Fruit fly (Drosophila melanogaster) whole organism, embryonic: ENCODE measurements around the gene CG31559.

Source experiments
- Blimp-1 ChIP-seq: fragments of 200-800 bp; sonication (Bioruptor generic); optimal IDR thresholded peaks from 3 replicates; lab custom pipeline; 2018; ENCODE audit warnings: missing biosample characterization, missing genetic modification characterization, mild to moderate bottlenecking, moderate library complexity, missing genetic modification reagents
- CG10274 ChIP-seq: fragments of 200-800 bp; sonication (Bioruptor generic); optimal IDR thresholded peaks from 3 replicates; lab custom pipeline; 2017; ENCODE audit warnings: missing biosample characterization, mild to moderate bottlenecking, missing genetic modification characterization
- CG10462 ChIP-seq: fragments of 200-800 bp; sonication (Bioruptor generic); optimal IDR thresholded peaks from 2 replicates; lab custom pipeline; 2016; ENCODE audit warnings: missing biosample characterization, missing genetic modification characterization
- CG11696 ChIP-seq: fragments of 200-800 bp; sonication (Bioruptor generic); IDR thresholded peaks from 2 replicates; pipeline ENCODE4 v1.3.6; 2022; ENCODE audit warnings: missing biosample characterization, missing genetic modification characterization
- CG15269 ChIP-seq: fragments of 200-800 bp; sonication (Bioruptor generic); optimal IDR thresholded peaks from 2 replicates; lab custom pipeline; 2018; ENCODE audit warnings: missing biosample characterization, mild to moderate bottlenecking, missing genetic modification characterization, moderate library complexity
- CG15601 ChIP-seq: fragments of 200-800 bp; sonication (Bioruptor generic); optimal IDR thresholded peaks from 3 replicates; lab custom pipeline; 2019; ENCODE audit warnings: missing biosample characterization, mild to moderate bottlenecking, missing genetic modification characterization, moderate library complexity
- CG2129 ChIP-seq: fragments of 200-800 bp; sonication (Bioruptor generic); IDR thresholded peaks from 2 replicates; pipeline ENCODE4 v1.3.6; 2022; ENCODE audit warnings: missing biosample characterization, missing genetic modification characterization; ENCODE audit not compliant: partially characterized antibody
- CG2889 ChIP-seq: fragments of 200-800 bp; sonication (Bioruptor generic); IDR thresholded peaks from 3 replicates; pipeline ENCODE4 v1.3.6; 2022; ENCODE audit warnings: missing biosample characterization, missing genetic modification characterization
- CG30403 ChIP-seq: fragments of 200-800 bp; sonication (Bioruptor generic); optimal IDR thresholded peaks from 3 replicates; lab custom pipeline; 2016; ENCODE audit warnings: missing biosample characterization, missing genetic modification characterization
- CG31441 ChIP-seq: fragments of 200-800 bp; sonication (Bioruptor generic); IDR thresholded peaks from 2 replicates; pipeline ENCODE4 v1.3.6; 2022; ENCODE audit warnings: missing biosample characterization, missing genetic modification characterization
- CG4424 ChIP-seq: fragments of 200-800 bp; sonication (Bioruptor generic); optimal IDR thresholded peaks from 3 replicates; lab custom pipeline; 2016; ENCODE audit warnings: missing biosample characterization, missing genetic modification characterization
- CG7745 ChIP-seq: fragments of 200-800 bp; sonication (Bioruptor generic); optimal IDR thresholded peaks from 2 replicates; lab custom pipeline; 2018; ENCODE audit warnings: missing biosample characterization, mild to moderate bottlenecking, missing genetic modification characterization, moderate library complexity
- CG7839 ChIP-seq: fragments of 200-800 bp; sonication (Bioruptor generic); optimal IDR thresholded peaks from 3 replicates; lab custom pipeline; 2018; ENCODE audit warnings: missing biosample characterization, mild to moderate bottlenecking, missing genetic modification characterization, moderate library complexity
- CG7987 ChIP-seq: fragments of 200-800 bp; sonication (Bioruptor generic); optimal IDR thresholded peaks from 2 replicates; lab custom pipeline; 2018; ENCODE audit warnings: missing biosample characterization, mild to moderate bottlenecking, missing genetic modification characterization, moderate library complexity
- CG8765 ChIP-seq: fragments of 200-800 bp; sonication (Bioruptor generic); IDR thresholded peaks from 2 replicates; pipeline ENCODE4 v1.3.6; 2022; ENCODE audit warnings: missing biosample characterization, missing genetic modification characterization
- Camta ChIP-seq: fragments of 200-800 bp; sonication (Bioruptor generic); optimal IDR thresholded peaks from 2 replicates; lab custom pipeline; 2016; ENCODE audit warnings: missing biosample characterization, missing genetic modification characterization
- Dip2 ChIP-seq: fragments of 200-800 bp; sonication (Bioruptor generic); IDR thresholded peaks from 2 replicates; pipeline ENCODE4 v1.3.6; 2022; ENCODE audit warnings: missing biosample characterization, missing genetic modification characterization
- Dp ChIP-seq: fragments of 200-800 bp; sonication (Bioruptor generic); optimal IDR thresholded peaks from 2 replicates; lab custom pipeline; 2018; ENCODE audit warnings: missing biosample characterization, mild to moderate bottlenecking, missing genetic modification characterization, moderate library complexity
- Fer3 ChIP-seq: fragments of 200-800 bp; sonication (Bioruptor generic); optimal IDR thresholded peaks from 2 replicates; lab custom pipeline; 2018; ENCODE audit warnings: missing biosample characterization, mild to moderate bottlenecking, missing genetic modification characterization, moderate library complexity
- Gsc ChIP-seq: fragments of 200-800 bp; sonication (Bioruptor generic); IDR thresholded peaks from 2 replicates; pipeline ENCODE4 v1.3.6; 2022; ENCODE audit warnings: missing biosample characterization, missing genetic modification characterization
- Hr3 ChIP-seq: fragments of 200-800 bp; sonication (Bioruptor generic); optimal IDR thresholded peaks from 3 replicates; lab custom pipeline; 2016; ENCODE audit warnings: missing biosample characterization, missing genetic modification characterization
- Hr51 ChIP-seq, 2 experiments: fragments of 200-800 bp; sonication (Bioruptor generic); optimal IDR thresholded peaks; 2 replicates in 1 of 2; 3 replicates in 1 of 2; lab custom pipeline; 2016 to 2018; ENCODE audit warnings: missing biosample characterization in 2 of 2, missing genetic modification characterization in 2 of 2, mild to moderate bottlenecking in 1 of 2, moderate library complexity in 1 of 2
- Kr ChIP-seq: fragments of 200-800 bp; sonication (Bioruptor generic); optimal IDR thresholded peaks from 2 replicates; lab custom pipeline; 2017; ENCODE audit warnings: missing biosample characterization, mild to moderate bottlenecking, missing genetic modification characterization
- Mad ChIP-seq: fragments of 200-800 bp; sonication (Bioruptor generic); optimal IDR thresholded peaks from 2 replicates; lab custom pipeline; 2016; ENCODE audit warnings: missing biosample characterization, missing genetic modification characterization
- NK7.1 ChIP-seq: fragments of 200-800 bp; sonication (Bioruptor generic); optimal IDR thresholded peaks from 3 replicates; lab custom pipeline; 2016; ENCODE audit warnings: missing biosample characterization, missing genetic modification characterization
- Opbp ChIP-seq: fragments of 200-800 bp; sonication (Bioruptor generic); IDR thresholded peaks from 3 replicates; pipeline ENCODE4 v1.3.6; 2022; ENCODE audit warnings: missing biosample characterization, missing genetic modification characterization; ENCODE audit not compliant: partially characterized antibody
- Poxn ChIP-seq: fragments of 200-800 bp; sonication (Bioruptor generic); IDR thresholded peaks from 2 replicates; pipeline ENCODE4 v1.3.6; 2022; ENCODE audit warnings: missing biosample characterization, missing genetic modification characterization
- Ptx1 ChIP-seq: fragments of 200-800 bp; sonication (Bioruptor generic); IDR thresholded peaks from 2 replicates; pipeline ENCODE4 v1.3.6; 2022; ENCODE audit warnings: missing biosample characterization, missing genetic modification characterization
- Spps ChIP-seq: fragments of 200-800 bp; sonication (Bioruptor generic); optimal IDR thresholded peaks from 2 replicates; lab custom pipeline; 2018; ENCODE audit warnings: missing biosample characterization, mild to moderate bottlenecking, missing genetic modification characterization
- Sry-δ ChIP-seq: fragments of 200-800 bp; sonication (Bioruptor generic); optimal IDR thresholded peaks from 2 replicates; lab custom pipeline; 2016; ENCODE audit warnings: missing biosample characterization, missing genetic modification characterization
- Tbp ChIP-seq: fragments of >200 bp; optimal IDR thresholded peaks from 2 replicates; lab custom pipeline; 2018; ENCODE audit warnings: missing biosample characterization, missing genetic modification characterization
- ara ChIP-seq: fragments of 200-800 bp; sonication (Bioruptor generic); IDR thresholded peaks from 2 replicates; pipeline ENCODE4 v1.3.6; 2022; ENCODE audit warnings: missing biosample characterization, missing genetic modification characterization
- az2 ChIP-seq: fragments of 200-800 bp; sonication (Bioruptor generic); optimal IDR thresholded peaks from 3 replicates; lab custom pipeline; 2016; ENCODE audit warnings: missing biosample characterization, missing genetic modification characterization
- bbx ChIP-seq: fragments of 200-800 bp; sonication (Bioruptor generic); IDR thresholded peaks from 2 replicates; pipeline ENCODE4 v1.3.6; 2022; ENCODE audit warnings: missing biosample characterization, missing genetic modification characterization; ENCODE audit not compliant: partially characterized antibody
- bcd ChIP-seq: fragments of 200-800 bp; sonication (Bioruptor generic); optimal IDR thresholded peaks from 2 replicates; lab custom pipeline; 2017; ENCODE audit warnings: missing biosample characterization, mild to moderate bottlenecking, missing genetic modification characterization
- cas ChIP-seq: fragments of 200-800 bp; sonication (Bioruptor generic); IDR thresholded peaks from 2 replicates; pipeline ENCODE4 v1.3.6; 2022; ENCODE audit warnings: missing biosample characterization, missing genetic modification characterization
- esg ChIP-seq: fragments of 200-800 bp; sonication (Bioruptor generic); conservative IDR thresholded peaks from 2 replicates; pipeline ENCODE4 v1.3.6; 2022; ENCODE audit warnings: missing biosample characterization, missing genetic modification characterization
- fd102C ChIP-seq: fragments of 200-800 bp; sonication (Bioruptor generic); optimal IDR thresholded peaks from 2 replicates; lab custom pipeline; 2018; ENCODE audit warnings: missing biosample characterization, mild to moderate bottlenecking, missing genetic modification characterization, moderate library complexity
- gem ChIP-seq: fragments of 200-800 bp; sonication (Bioruptor generic); optimal IDR thresholded peaks from 2 replicates; lab custom pipeline; 2019; ENCODE audit warnings: missing biosample characterization, mild to moderate bottlenecking, missing genetic modification characterization, moderate library complexity
- her ChIP-seq: fragments of 200-800 bp; sonication (Bioruptor generic); optimal IDR thresholded peaks from 2 replicates; lab custom pipeline; 2016; ENCODE audit warnings: missing biosample characterization, missing genetic modification characterization
- hth ChIP-seq: fragments of >200 bp; optimal IDR thresholded peaks from 2 replicates; lab custom pipeline; 2017; ENCODE audit warnings: inconsistent platforms
- luna ChIP-seq: fragments of 200-800 bp; sonication (Bioruptor generic); optimal IDR thresholded peaks from 2 replicates; lab custom pipeline; 2016; ENCODE audit warnings: missing biosample characterization, missing genetic modification characterization
- onecut ChIP-seq: fragments of 200-800 bp; sonication (Bioruptor generic); IDR thresholded peaks from 2 replicates; pipeline ENCODE4 v1.3.6; 2022; ENCODE audit warnings: missing biosample characterization, missing genetic modification characterization
- org-1 ChIP-seq: fragments of 200-800 bp; sonication (Bioruptor generic); optimal IDR thresholded peaks from 2 replicates; lab custom pipeline; 2017; ENCODE audit warnings: missing biosample characterization, missing genetic modification characterization
- peb ChIP-seq: fragments of 200-800 bp; sonication (Bioruptor generic); IDR thresholded peaks from 2 replicates; pipeline ENCODE4 v1.3.6; 2022; ENCODE audit warnings: missing biosample characterization, missing genetic modification characterization
- pros ChIP-seq: fragments of 200-800 bp; sonication (Bioruptor generic); optimal IDR thresholded peaks from 3 replicates; lab custom pipeline; 2019; ENCODE audit warnings: missing biosample characterization, mild to moderate bottlenecking, missing genetic modification characterization, moderate library complexity
- pzg ChIP-seq: fragments of 200-800 bp; sonication (Bioruptor generic); optimal IDR thresholded peaks from 3 replicates; lab custom pipeline; 2018; ENCODE audit warnings: missing biosample characterization, mild to moderate bottlenecking, missing genetic modification characterization, moderate library complexity
- row ChIP-seq: fragments of 200-800 bp; sonication (Bioruptor generic); IDR thresholded peaks from 3 replicates; pipeline ENCODE4 v1.3.6; 2022; ENCODE audit warnings: missing biosample characterization, missing genetic modification characterization
- run ChIP-seq: fragments of 200-800 bp; sonication (Bioruptor generic); optimal IDR thresholded peaks from 3 replicates; lab custom pipeline; 2018; ENCODE audit warnings: missing biosample characterization, mild to moderate bottlenecking, missing genetic modification characterization
- schlank ChIP-seq: fragments of 200-800 bp; sonication (Bioruptor generic); optimal IDR thresholded peaks from 2 replicates; lab custom pipeline; 2018; ENCODE audit warnings: missing biosample characterization, mild to moderate bottlenecking, missing genetic modification characterization
- stwl ChIP-seq: fragments of 200-800 bp; sonication (Bioruptor generic); optimal IDR thresholded peaks from 3 replicates; lab custom pipeline; 2018; ENCODE audit warnings: missing biosample characterization, mild to moderate bottlenecking, missing genetic modification characterization, moderate library complexity
- wek ChIP-seq: fragments of 200-800 bp; sonication (Bioruptor generic); optimal IDR thresholded peaks from 3 replicates; lab custom pipeline; 2018; ENCODE audit warnings: missing biosample characterization, mild to moderate bottlenecking, missing genetic modification characterization, moderate library complexity

Gene CG31559

DNA sequence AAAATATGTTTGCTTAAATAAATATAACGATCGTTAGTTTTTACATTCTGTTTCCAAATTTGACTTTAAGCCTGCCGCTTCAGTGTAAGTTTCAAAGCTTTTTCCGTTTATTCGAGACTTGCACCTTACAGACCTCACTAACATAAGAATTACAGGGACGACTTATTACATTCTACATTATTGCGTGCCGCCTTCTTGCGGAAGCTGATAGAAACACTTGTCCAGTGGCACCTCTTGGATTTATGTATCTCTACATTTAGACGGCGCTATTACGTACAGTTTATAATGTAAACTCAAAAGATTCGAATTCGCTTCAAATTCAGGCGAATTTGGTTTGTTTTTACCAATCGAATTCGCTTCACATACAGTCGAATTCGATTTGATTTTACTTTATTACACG lies 13.7 kb upstream of the CG31559 start (continued):
- peak; percentile 2 for TF ChIP-seq Sry-δ (GFP tag; lab: Kevin White, UChicago)
- no peak for TF ChIP-seq CG2129 (GFP tag; lab: Robert Waterston, UW)
- no peak for TF ChIP-seq Kr
- no peak for TF ChIP-seq Tbp (GFP tag; lab: Kevin White, UChicago)
- TF ChIP-seq Poxn (GFP tag; lab: Robert Waterston, UW) = no peak
- TF ChIP-seq CG7839 (tag; lab: Kevin White, UChicago) = peak; percentile 13
- TF ChIP-seq gem (tag; lab: Kevin White, UChicago) = no peak
- TF ChIP-seq peb (GFP tag; lab: Robert Waterston, UW) = no peak
- TF ChIP-seq wek = no peak
- TF ChIP-seq CG10274 (GFP tag; lab: Kevin White, UChicago) = no peak
- peak; percentile 7 for TF ChIP-seq CG30403 (GFP tag; lab: Kevin White, UChicago)
- no peak for TF ChIP-seq hth (lab: Kevin White, UChicago)
- no peak for TF ChIP-seq Gsc (GFP tag; lab: Robert Waterston, UW)
- no peak for TF ChIP-seq CG2889 (GFP tag; lab: Robert Waterston, UW)
- no peak for TF ChIP-seq run (tag; lab: Kevin White, UChicago)
- no peak for TF ChIP-seq her (GFP tag; lab: Kevin White, UChicago)
- no peak for TF ChIP-seq Fer3
- no peak for TF ChIP-seq CG11696
- TF ChIP-seq Hr3 (GFP tag; lab: Kevin White, UChicago) = no peak
- TF ChIP-seq Hr51 (GFP tag; optimal IDR thresholded peaks at IDR 0.05; lab: Kevin White, UChicago) = no peak
- TF ChIP-seq pzg (GFP tag; lab: Kevin White, UChicago) = peak; percentile 6
- TF ChIP-seq schlank (tag; lab: Kevin White, UChicago) = no peak
- no peak for TF ChIP-seq CG15269 (tag; lab: Kevin White, UChicago)
- no peak for TF ChIP-seq CG4424 (GFP tag; lab: Kevin White, UChicago)
- TF ChIP-seq Dip2 (GFP tag; lab: Robert Waterston, UW) = peak; percentile 53
- TF ChIP-seq Spps (tag; lab: Kevin White, UChicago) = no peak
- no peak for TF ChIP-seq CG8765 (GFP tag; lab: Robert Waterston, UW)
- no peak for TF ChIP-seq luna (GFP tag; lab: Kevin White, UChicago)
- TF ChIP-seq row = no peak
- peak; percentile 12 for TF ChIP-seq CG7987 (GFP tag; lab: Kevin White, UChicago)
- TF ChIP-seq fd102C (GFP tag; lab: Kevin White, UChicago) = no peak
- no peak for TF ChIP-seq cas (GFP tag; lab: Robert Waterston, UW)
- no peak for TF ChIP-seq CG10462
- TF ChIP-seq Blimp-1 (GFP tag; lab: Kevin White, UChicago) = no peak
- no peak for TF ChIP-seq onecut (GFP tag; lab: Robert Waterston, UW)
- TF ChIP-seq CG7745 (tag; lab: Kevin White, UChicago) = no peak
- TF ChIP-seq CG31441 (GFP tag; lab: Robert Waterston, UW) = no peak
- TF ChIP-seq Mad = no peak
- TF ChIP-seq org-1 (GFP tag; lab: Kevin White, UChicago) = no peak
- TF ChIP-seq Camta (GFP tag; lab: Kevin White, UChicago) = peak; percentile 2
- TF ChIP-seq stwl (tag; lab: Kevin White, UChicago) = peak; percentile 23
- TF ChIP-seq Ptx1 (GFP tag; lab: Robert Waterston, UW) = peak; percentile 41
- peak; percentile 15 for TF ChIP-seq bcd (GFP tag; lab: Kevin White, UChicago)
- TF ChIP-seq bbx = 0 out of 2 replicates have a peak, but pooled peaks have one; percentile 29
- no peak for TF ChIP-seq esg (GFP tag; lab: Robert Waterston, UW)
- TF ChIP-seq ara = no peak
- TF ChIP-seq pros (GFP tag; lab: Kevin White, UChicago) = no peak
- no peak for TF ChIP-seq NK7.1
- peak; percentile 24 for TF ChIP-seq Dp (GFP tag; lab: Kevin White, UChicago)
- TF ChIP-seq Opbp (GFP tag; lab: Robert Waterston, UW) = peak; percentile 61; the same call in 1 of the 3 replicates
- no peak for TF ChIP-seq az2 (GFP tag; lab: Kevin White, UChicago)
- peak; percentile 8 for TF ChIP-seq CG15601 (tag; lab: Kevin White, UChicago)
